Worm (Caenorhabditis elegans) whole organism, L4/young adult: ENCODE measurements around the gene snt-5.

Experiments used
- W03F9.2 ChIP-seq: fragments of 150-350 bp; optimal IDR thresholded peaks from 2 replicates; lab custom pipeline; 2014; ENCODE audit warnings: missing biosample characterization, missing genetic modification characterization
- dao-5 ChIP-seq: sonication (generic microtip); optimal IDR thresholded peaks from 2 replicates; lab custom pipeline; 2016; ENCODE audit warnings: missing genotype, missing genetic modification characterization, moderate library complexity, missing compliant biosample characterization
- him-1 ChIP-seq: sonication (generic microtip); optimal IDR thresholded peaks from 2 replicates; lab custom pipeline; 2016; ENCODE audit warnings: missing genotype, missing genetic modification reagents, missing genetic modification characterization, missing compliant biosample characterization

The snt-5 gene

ce11 chrV:1438205-1438604, 26.8 kb upstream of the snt-5 start:
- no peak for TF ChIP-seq dao-5 (tag; lab: Kevin White, UChicago)
- TF ChIP-seq him-1: no peak
- TF ChIP-seq W03F9.2 (tag; lab: Kevin White, UChicago): no peak

ce11 chrV:1435106-1435505, 23.7 kb upstream of the snt-5 start:
- no peak for TF ChIP-seq him-1
- no peak for TF ChIP-seq W03F9.2 (tag; lab: Kevin White, UChicago)
- TF ChIP-seq dao-5 (tag; lab: Kevin White, UChicago): no peak

ce11 chrV:1434398-1434797, 23.0 kb upstream of the snt-5 start:
- TF ChIP-seq dao-5 (tag; lab: Kevin White, UChicago) (no peak), W03F9.2 (tag; lab: Kevin White, UChicago) (no peak), him-1 (no peak)

ce11 chrV:1433419-1433765, 22.0 kb upstream of the snt-5 start:
- no peak for TF ChIP-seq W03F9.2 (tag; lab: Kevin White, UChicago)
- no peak for TF ChIP-seq dao-5 (tag; lab: Kevin White, UChicago)
- no peak for TF ChIP-seq him-1

ce11 chrV:1432500-1433418, 21.4 kb upstream of the snt-5 start:
- TF ChIP-seq him-1 (no peak), W03F9.2 (tag; lab: Kevin White, UChicago) (no peak), dao-5 (tag; lab: Kevin White, UChicago) (no peak)

- TF ChIP-seq him-1 (no peak), W03F9.2 (tag; lab: Kevin White, UChicago) (no peak), dao-5 (tag; lab: Kevin White, UChicago) (no peak)
Observed at ce11 chrV:1431702-1432187, 20.4 kb upstream of the snt-5 start, which contains the start of gene ges-1. ges-1 (minus strand) TSS chrV:1432137.

- no peak for TF ChIP-seq dao-5 (tag; lab: Kevin White, UChicago)
- TF ChIP-seq W03F9.2 (tag; lab: Kevin White, UChicago): no peak
- no peak for TF ChIP-seq him-1
Observed at ce11 chrV:1425595-1425994, 14.2 kb upstream of the snt-5 start, which contains the start of gene R12A1.3. R12A1.3 (minus strand) TSS chrV:1425794.

- no peak for TF ChIP-seq him-1
Observed at ce11 chrV:1423338-1423737, 12.0 kb upstream of the snt-5 start.

- TF ChIP-seq W03F9.2 (tag; lab: Kevin White, UChicago) (no peak), him-1 (no peak), dao-5 (tag; lab: Kevin White, UChicago) (no peak)
Observed at ce11 chrV:1422269-1422668, 10.9 kb upstream of the snt-5 start.

ce11 chrV:1416154-1416553, 4.8 kb upstream of the snt-5 start:
- TF ChIP-seq him-1 (no peak), W03F9.2 (tag; lab: Kevin White, UChicago) (no peak), dao-5 (tag; lab: Kevin White, UChicago) (no peak)

ce11 chrV:1414615-1415433, 3.5 kb upstream of the snt-5 start:
- TF ChIP-seq dao-5 (tag; lab: Kevin White, UChicago) (no peak), W03F9.2 (tag; lab: Kevin White, UChicago) (no peak), him-1 (no peak)

- TF ChIP-seq W03F9.2 (tag; lab: Kevin White, UChicago) (no peak), him-1 (no peak), dao-5 (tag; lab: Kevin White, UChicago) (no peak)
Observed at ce11 chrV:1410727-1411126, 632 bp downstream of the snt-5 start.

- TF ChIP-seq him-1 (no peak), W03F9.2 (tag; lab: Kevin White, UChicago) (no peak), dao-5 (tag; lab: Kevin White, UChicago) (no peak)
Observed at ce11 chrV:1408116-1408515, 3.2 kb downstream of the snt-5 start.

ce11 chrV:1392900-1393299, 18.5 kb downstream of the snt-5 start, which contains the start of gene Y75B7AR.1:
Y75B7AR.1 (minus strand) TSS chrV:1393000.
- TF ChIP-seq him-1: no peak
- no peak for TF ChIP-seq dao-5 (tag; lab: Kevin White, UChicago)
- TF ChIP-seq W03F9.2 (tag; lab: Kevin White, UChicago): no peak
